Worm (Caenorhabditis elegans): Measurements from ENCODE around the gene msp-113.

DNA sequence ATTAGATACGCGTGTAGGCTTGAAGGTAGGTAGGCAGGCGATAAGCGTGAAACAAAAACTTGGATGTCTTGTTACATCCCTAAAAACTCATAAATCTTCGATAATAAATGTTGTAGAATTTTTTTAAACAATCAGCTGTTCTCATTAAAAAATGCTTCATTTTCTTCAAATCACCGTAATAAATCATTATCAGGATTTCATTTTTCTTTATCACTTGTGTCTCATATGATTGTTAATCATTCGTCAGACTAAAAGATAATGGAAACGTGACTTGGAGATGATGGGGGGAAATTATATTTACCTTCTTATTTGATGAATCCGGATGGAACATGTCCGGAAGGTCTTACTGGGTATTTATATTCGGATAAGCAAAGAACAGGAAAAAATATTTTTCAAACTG is 35.7 kb downstream of the msp-113 start:
- TF ChIP-seq cog-1 (tag; optimal IDR thresholded peaks at IDR 0.05), result no peak
- no peak for TF ChIP-seq ztf-23 (GFP tag; IDR thresholded peaks at IDR 0.05)
- TF ChIP-seq ref-1 (GFP tag; conservative IDR thresholded peaks at IDR 0.05), result no peak
- no peak for TF ChIP-seq flt-1 (GFP tag; IDR thresholded peaks at IDR 0.05)
- TF ChIP-seq klf-2 (GFP tag; conservative IDR thresholded peaks at IDR 0.05), result no peak
- TF ChIP-seq med-1 (GFP tag; optimal IDR thresholded peaks at IDR 0.05; ENCODE audit: insufficient read depth), result no peak
- no peak for TF ChIP-seq T22C8.4 (GFP tag; IDR thresholded peaks at IDR 0.05)
- no peak for TF ChIP-seq tab-1 (GFP tag; IDR thresholded peaks at IDR 0.05)
- TF ChIP-seq ztf-29 (GFP tag; IDR thresholded peaks at IDR 0.05), result no peak
